Worm (Caenorhabditis elegans): ENCODE measurements around the gene tag-30.

- TF ChIP-seq xbp-1 (tag; optimal IDR thresholded peaks at IDR 0.05) (no peak), lin-13 (GFP tag; optimal IDR thresholded peaks at IDR 0.05) (no peak), nhr-12 (tag; optimal IDR thresholded peaks at IDR 0.05) (no peak), dsc-1 (tag; optimal IDR thresholded peaks at IDR 0.05) (no peak), unc-130 (tag; optimal IDR thresholded peaks at IDR 0.05) (no peak), lin-14 (GFP tag; optimal IDR thresholded peaks at IDR 0.05) (no peak), unc-62 (GFP tag; optimal IDR thresholded peaks at IDR 0.05) (no peak), tbx-2 (tag; optimal IDR thresholded peaks at IDR 0.05) (no peak), snpc-4 (tag; optimal IDR thresholded peaks at IDR 0.05) (no peak), egl-27 (tag; optimal IDR thresholded peaks at IDR 0.05) (no peak), lin-35 (GFP tag; optimal IDR thresholded peaks at IDR 0.05) (no peak), nhr-19 (GFP tag; conservative IDR thresholded peaks at IDR 0.05) (no peak)
These were observed 21.5 kb downstream of the tag-30 start, which contains the start of gene M117.4 for ce11 chrIV:11833456-11833855.

Measured in whole organism, L1 larva.